Fruit fly (Drosophila melanogaster) whole organism, wandering third instar larva: ENCODE measurements around the gene CG10804.
A peak's percentile ranks its signal among the peaks of the same experiment; 100 is the strongest.

ENCODE experiments used
- Abd-B ChIP-seq: fragments of >200 bp; optimal IDR thresholded peaks from 2 replicates; lab custom pipeline; 2017; ENCODE audit warnings: missing biosample characterization, missing genetic modification characterization
- CG32264 ChIP-seq: fragments of 200-800 bp; sonication (Bioruptor generic); optimal IDR thresholded peaks from 2 replicates; lab custom pipeline; 2016; ENCODE audit warnings: missing biosample characterization, missing genetic modification characterization
- CG9705 ChIP-seq: fragments of 200-800 bp; sonication (Bioruptor generic); optimal IDR thresholded peaks from 2 replicates; lab custom pipeline; 2018; ENCODE audit warnings: missing biosample characterization, mild to moderate bottlenecking, missing genetic modification characterization
- CrebA ChIP-seq: fragments of 200-800 bp; sonication (Bioruptor generic); optimal IDR thresholded peaks from 2 replicates; lab custom pipeline; 2016; ENCODE audit warnings: missing biosample characterization, mild to moderate bottlenecking, missing genetic modification characterization, borderline replicate concordance
- Dfd ChIP-seq: fragments of >200 bp; optimal IDR thresholded peaks from 2 replicates; lab custom pipeline; 2017; ENCODE audit warnings: missing biosample characterization, missing genetic modification characterization
- Dif ChIP-seq: fragments of 200-275, 200-300 bp; sonication (Bioruptor generic); optimal IDR thresholded peaks from 2 replicates; lab custom pipeline; 2018; ENCODE audit warnings: missing biosample characterization, missing genetic modification characterization; ENCODE audit not compliant: partially characterized antibody
- GATAd ChIP-seq: sonication (Bioruptor generic); optimal IDR thresholded peaks from 2 replicates; lab custom pipeline; 2016; ENCODE audit warnings: missing biosample characterization, missing genetic modification characterization
- HLH106 ChIP-seq: fragments of 200-800 bp; optimal IDR thresholded peaks from 3 replicates; lab custom pipeline; 2019; ENCODE audit warnings: missing biosample characterization, mild to moderate bottlenecking, missing genetic modification characterization, moderate library complexity
- Hnf4 ChIP-seq: fragments of 200-800 bp; sonication (Bioruptor generic); optimal IDR thresholded peaks from 2 replicates; lab custom pipeline; 2016; ENCODE audit warnings: missing biosample characterization, mild to moderate bottlenecking, missing genetic modification characterization
- Hr78 ChIP-seq: fragments of >200 bp; optimal IDR thresholded peaks from 2 replicates; lab custom pipeline; 2017; ENCODE audit warnings: missing biosample characterization, missing genetic modification characterization
- Hr83 ChIP-seq: fragments of 200-300 bp; sonication (Bioruptor generic); optimal IDR thresholded peaks from 2 replicates; lab custom pipeline; 2016; ENCODE audit warnings: missing biosample characterization, mild to moderate bottlenecking, missing genetic modification characterization, moderate library complexity; ENCODE audit not compliant: poor library complexity, severe bottlenecking
- Jra ChIP-seq: sonication (Bioruptor generic); optimal IDR thresholded peaks from 2 replicates; lab custom pipeline; 2016; ENCODE audit warnings: missing biosample characterization, missing genetic modification characterization
- Mio ChIP-seq: sonication (Bioruptor generic); optimal IDR thresholded peaks from 2 replicates; lab custom pipeline; 2016; ENCODE audit warnings: missing biosample characterization, missing genetic modification characterization
- Myc ChIP-seq: fragments of >200 bp; optimal IDR thresholded peaks from 2 replicates; lab custom pipeline; 2017
- N ChIP-seq: fragments of >200 bp; optimal IDR thresholded peaks from 2 replicates; lab custom pipeline; 2018; ENCODE audit warnings: missing biosample characterization, missing external identifiers, missing genetic modification characterization
- OdsH ChIP-seq: fragments of 200-800 bp; sonication (Bioruptor generic); optimal IDR thresholded peaks from 2 replicates; lab custom pipeline; 2016; ENCODE audit warnings: missing biosample characterization, mild to moderate bottlenecking, missing genetic modification characterization
- Rel ChIP-seq, 2 experiments: fragments of 200-800 bp; sonication (Bioruptor generic) in 1 of 2; optimal IDR thresholded peaks; 2 replicates in 1 of 2; 3 replicates in 1 of 2; lab custom pipeline; 2016 to 2019; ENCODE audit warnings: mild to moderate bottlenecking in 2 of 2, missing biosample characterization in 2 of 2, missing genetic modification characterization in 2 of 2, moderate library complexity in 1 of 2
- Sp1 ChIP-seq: fragments of 200-800 bp; sonication (Bioruptor generic); optimal IDR thresholded peaks from 3 replicates; lab custom pipeline; 2019; ENCODE audit warnings: missing biosample characterization, mild to moderate bottlenecking, missing genetic modification characterization, moderate library complexity
- Vsx2 ChIP-seq: fragments of 200-300, 225-300 bp; sonication (Bioruptor generic); optimal IDR thresholded peaks from 2 replicates; lab custom pipeline; 2018; ENCODE audit warnings: missing biosample characterization, missing genetic modification characterization; ENCODE audit not compliant: partially characterized antibody
- br ChIP-seq: fragments of 200-800 bp; sonication (Bioruptor generic); optimal IDR thresholded peaks from 2 replicates; lab custom pipeline; 2016; ENCODE audit warnings: missing biosample characterization, missing genetic modification characterization
- brk ChIP-seq: fragments of 200-800 bp; sonication (Bioruptor generic); optimal IDR thresholded peaks from 2 replicates; lab custom pipeline; 2016; ENCODE audit warnings: missing biosample characterization, mild to moderate bottlenecking, missing genetic modification characterization
- dl ChIP-seq, 2 experiments: fragments of 175-275, 200-275 bp in 1 of 2; fragments of 200-275 bp in 1 of 2; sonication (Bioruptor generic); optimal IDR thresholded peaks; lab custom pipeline; 2018; ENCODE audit warnings: mild to moderate bottlenecking in 2 of 2, missing biosample characterization in 2 of 2, missing genetic modification characterization in 2 of 2, moderate library complexity in 2 of 2; ENCODE audit not compliant: partially characterized antibody in 2 of 2, insufficient read depth in 1 of 2
- dmrt93B ChIP-seq: fragments of 200-800 bp; sonication (Bioruptor generic); optimal IDR thresholded peaks from 2 replicates; lab custom pipeline; 2018; ENCODE audit warnings: missing biosample characterization, mild to moderate bottlenecking, missing genetic modification characterization
- dsf ChIP-seq: sonication (Bioruptor generic); optimal IDR thresholded peaks from 2 replicates; lab custom pipeline; 2016; ENCODE audit warnings: missing biosample characterization, missing genetic modification characterization, borderline replicate concordance
- ey ChIP-seq: fragments of 200-800 bp; sonication (Bioruptor generic); optimal IDR thresholded peaks from 2 replicates; lab custom pipeline; 2016; ENCODE audit warnings: missing biosample characterization, missing genetic modification characterization
- foxo ChIP-seq, 2 experiments: fragments of 200-800 bp; sonication (Bioruptor generic); optimal IDR thresholded peaks; 2 replicates in 1 of 2; 3 replicates in 1 of 2; lab custom pipeline; 2016 to 2017; ENCODE audit warnings: missing biosample characterization in 2 of 2, missing genetic modification characterization in 2 of 2
- fru ChIP-seq: fragments of 200-800 bp; sonication (Bioruptor generic); optimal IDR thresholded peaks from 3 replicates; lab custom pipeline; 2016; ENCODE audit warnings: missing biosample characterization, mild to moderate bottlenecking, missing genetic modification characterization
- h ChIP-seq: fragments of 200-800 bp; sonication (Bioruptor generic); optimal IDR thresholded peaks from 3 replicates; lab custom pipeline; 2016; ENCODE audit warnings: missing biosample characterization, mild to moderate bottlenecking, missing genetic modification characterization
- jim ChIP-seq: fragments of 175-275, 200-325 bp; sonication (Bioruptor generic); optimal IDR thresholded peaks from 2 replicates; lab custom pipeline; 2016; ENCODE audit warnings: missing biosample characterization, mild to moderate bottlenecking, missing genetic modification characterization
- lola ChIP-seq: fragments of >200 bp; optimal IDR thresholded peaks from 2 replicates; lab custom pipeline; 2017; ENCODE audit warnings: missing biosample characterization, missing genetic modification characterization
- pan ChIP-seq: fragments of >200 bp; optimal IDR thresholded peaks from 2 replicates; lab custom pipeline; 2017
- psq ChIP-seq: fragments of 200-800 bp; sonication (Bioruptor generic); optimal IDR thresholded peaks from 3 replicates; lab custom pipeline; 2017; ENCODE audit warnings: missing biosample characterization, mild to moderate bottlenecking, missing genetic modification characterization, moderate library complexity
- rgr ChIP-seq: fragments of 200-800 bp; sonication (Bioruptor generic); optimal IDR thresholded peaks from 3 replicates; lab custom pipeline; 2016; ENCODE audit warnings: missing biosample characterization, mild to moderate bottlenecking, missing genetic modification characterization
- sage ChIP-seq: fragments of 200-800 bp; sonication (Bioruptor generic); optimal IDR thresholded peaks from 2 replicates; lab custom pipeline; 2016; ENCODE audit warnings: missing biosample characterization, mild to moderate bottlenecking, missing genetic modification characterization
- sv ChIP-seq: fragments of 200-800 bp; sonication (Bioruptor generic); optimal IDR thresholded peaks from 3 replicates; lab custom pipeline; 2016; ENCODE audit warnings: missing biosample characterization, missing genetic modification characterization
- woc ChIP-seq: sonication (Bioruptor generic); optimal IDR thresholded peaks from 2 replicates; lab custom pipeline; 2016; ENCODE audit warnings: missing biosample characterization, mild to moderate bottlenecking, missing genetic modification characterization

Gene CG10804

DNA sequence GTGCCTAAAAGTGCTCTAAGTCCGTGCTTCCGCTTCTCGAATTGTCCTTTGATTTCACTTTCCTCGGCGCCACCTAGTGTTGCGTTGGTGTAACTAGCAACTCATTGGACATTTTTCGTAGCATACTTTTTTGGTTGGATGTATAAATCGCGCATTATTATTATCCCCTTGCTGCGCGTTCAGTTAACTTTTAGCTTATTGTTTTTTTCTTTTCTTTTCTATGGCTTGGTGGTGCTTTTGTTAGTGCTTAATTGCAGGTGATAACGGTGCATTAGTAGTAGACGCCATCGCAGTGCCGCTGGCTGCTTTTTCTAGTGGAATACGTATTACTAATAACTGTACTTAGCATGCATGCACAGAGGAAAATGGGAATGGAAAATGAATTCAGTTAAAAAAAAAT lies 1.1 kb downstream of the CG10804 start:
- peak; percentile 60 for TF ChIP-seq Myc
- TF ChIP-seq Vsx2: no peak

DNA sequence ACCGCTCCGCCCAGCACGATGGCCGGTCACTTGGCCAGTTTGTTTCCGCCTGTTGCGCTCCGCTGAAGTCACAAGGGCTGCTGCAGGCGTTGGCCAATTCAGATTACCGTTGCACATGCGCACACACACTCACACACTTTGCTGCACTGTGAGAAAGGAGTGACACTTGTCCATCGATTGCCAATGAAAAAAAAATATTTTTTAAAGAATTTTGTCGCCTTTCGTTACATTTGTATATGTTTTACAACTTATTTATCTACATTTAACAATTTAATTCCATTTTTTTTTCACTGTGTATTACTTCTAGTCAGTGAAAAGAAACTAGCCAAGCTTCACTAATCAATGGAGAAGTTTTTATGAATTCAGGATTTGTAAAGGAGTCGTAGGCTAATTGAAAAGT lies 6.1 kb downstream of the CG10804 start:
- TF ChIP-seq Mio (GFP tag; lab: Kevin White, UChicago) (no peak), Hr78 (GFP tag; lab: Kevin White, UChicago) (no peak), psq (GFP tag; lab: Kevin White, UChicago) (peak; percentile 25), foxo (GFP tag; optimal IDR thresholded peaks at IDR 0.05; lab: Kevin White, UChicago) (peak in 1 of 2 experiments; percentile 69), OdsH (GFP tag; lab: Kevin White, UChicago) (peak; percentile 27), CrebA (GFP tag; lab: Kevin White, UChicago) (no peak), sv (GFP tag; lab: Kevin White, UChicago) (no peak), brk (GFP tag; lab: Kevin White, UChicago) (no peak), GATAd (no peak), br (GFP tag; lab: Kevin White, UChicago) (peak; percentile 31), Jra (no peak), dmrt93B (GFP tag; lab: Kevin White, UChicago) (peak; percentile 22), jim (GFP tag; lab: Kevin White, UChicago) (no peak), ey (GFP tag; lab: Kevin White, UChicago) (peak; percentile 49), Hnf4 (peak; percentile 56), dl (GFP tag; optimal IDR thresholded peaks at IDR 0.05; lab: Kevin White, UChicago; ENCODE audit: insufficient read depth in 1 of 2, partially characterized antibody in 2 of 2) (no peak), Dfd (GFP tag; lab: Kevin White, UChicago) (no peak), Rel (GFP tag; optimal IDR thresholded peaks at IDR 0.05; lab: Kevin White, UChicago) (no peak), Rel (tag; optimal IDR thresholded peaks at IDR 0.05; lab: Kevin White, UChicago) (no peak), CG9705 (GFP tag; lab: Kevin White, UChicago) (no peak), h (peak; percentile 69), Vsx2 (no peak), lola (GFP tag; lab: Kevin White, UChicago) (no peak), HLH106 (tag; lab: Kevin White, UChicago) (peak; percentile 49), Abd-B (GFP tag; lab: Kevin White, UChicago) (no peak), woc (GFP tag; lab: Kevin White, UChicago) (peak; percentile 31), dsf (GFP tag; lab: Kevin White, UChicago) (no peak), N (GFP tag; lab: Kevin White, UChicago) (no peak), rgr (GFP tag; lab: Kevin White, UChicago) (peak; percentile 55), fru (GFP tag; lab: Kevin White, UChicago) (peak; percentile 57), sage (GFP tag; lab: Kevin White, UChicago) (peak; percentile 23), Sp1 (GFP tag; lab: Kevin White, UChicago) (peak; percentile 63)

DNA sequence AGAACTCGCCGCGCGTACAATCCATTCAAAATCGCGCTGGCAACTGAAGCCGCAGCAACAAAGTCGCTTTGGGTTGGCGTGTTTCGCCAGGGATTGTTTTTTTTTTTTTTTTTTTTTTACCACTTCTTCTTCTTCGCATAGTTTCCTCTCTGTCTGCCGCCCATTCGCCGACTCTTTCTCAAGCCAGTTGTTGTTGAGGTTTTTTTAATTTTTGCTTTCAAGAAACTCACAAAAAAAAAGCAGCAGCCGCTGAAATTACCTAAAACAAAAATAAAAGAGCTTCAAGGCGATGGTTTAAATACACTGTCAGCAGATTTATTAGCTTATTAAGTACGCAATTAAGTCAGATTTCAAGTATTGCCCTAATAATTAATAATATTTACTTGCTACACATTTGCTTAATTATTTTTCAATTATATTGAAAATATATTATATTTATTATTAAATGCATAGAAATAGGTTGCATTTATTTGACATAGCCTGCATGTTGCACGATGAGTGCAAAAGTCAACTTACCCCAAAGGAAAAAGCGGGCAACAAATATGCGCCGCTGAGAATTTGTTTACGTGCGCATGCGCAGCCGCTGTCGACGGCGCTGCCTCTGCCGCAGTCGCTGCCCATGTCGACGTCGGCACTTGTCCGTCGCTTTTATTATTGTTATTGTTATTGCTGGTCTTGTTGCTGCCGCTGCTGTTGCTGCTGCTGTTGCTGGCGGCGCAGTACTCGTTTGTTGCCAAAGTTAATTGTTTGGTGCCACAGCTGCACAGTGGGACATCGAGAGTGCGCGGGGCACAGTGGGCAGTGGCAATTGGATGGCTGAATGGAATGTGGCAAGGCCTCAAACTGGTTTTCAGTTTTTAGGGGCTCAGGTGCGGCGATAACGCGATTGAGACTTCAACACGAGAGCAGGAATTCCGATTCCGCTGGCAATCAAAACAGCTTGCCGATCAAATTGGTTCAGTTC lies 7.4 kb downstream of the CG10804 start, which contains the start of gene CG12206:
Gene CG12206, minus strand, starts transcription at position 49 of the 964 bp plus-strand sequence.
- TF ChIP-seq fru (GFP tag; lab: Kevin White, UChicago) (peak; percentile 35), Hr83 (GFP tag; lab: Kevin White, UChicago) (no peak), dmrt93B (GFP tag; lab: Kevin White, UChicago) (peak; percentile 61), dl (GFP tag; optimal IDR thresholded peaks at IDR 0.05; lab: Kevin White, UChicago; ENCODE audit: insufficient read depth in 1 of 2, partially characterized antibody in 2 of 2) (no peak), Mio (GFP tag; lab: Kevin White, UChicago) (no peak), CG32264 (GFP tag; lab: Kevin White, UChicago) (no peak), rgr (GFP tag; lab: Kevin White, UChicago) (peak; percentile 49), CrebA (GFP tag; lab: Kevin White, UChicago) (no peak), foxo (GFP tag; optimal IDR thresholded peaks at IDR 0.05; lab: Kevin White, UChicago) (peak in 1 of 2 experiments; percentile 60), Dif (GFP tag; lab: Kevin White, UChicago) (peak; percentile 70), CG9705 (GFP tag; lab: Kevin White, UChicago) (peak; percentile 56), pan (no peak), woc (GFP tag; lab: Kevin White, UChicago) (peak; percentile 65), h (peak; percentile 38), Rel (GFP tag; optimal IDR thresholded peaks at IDR 0.05; lab: Kevin White, UChicago) (no peak), Rel (tag; optimal IDR thresholded peaks at IDR 0.05; lab: Kevin White, UChicago) (peak; percentile 49), HLH106 (tag; lab: Kevin White, UChicago) (peak; percentile 87), jim (GFP tag; lab: Kevin White, UChicago) (peak; percentile 60), psq (GFP tag; lab: Kevin White, UChicago) (peak; percentile 61), dsf (GFP tag; lab: Kevin White, UChicago) (no peak), GATAd (no peak), Vsx2 (no peak), Dfd (GFP tag; lab: Kevin White, UChicago) (peak; percentile 47), Myc (no peak), Sp1 (GFP tag; lab: Kevin White, UChicago) (peak; percentile 89)
